Fruit fly (Drosophila melanogaster): ENCODE data around the gene Nuak.

DNA sequence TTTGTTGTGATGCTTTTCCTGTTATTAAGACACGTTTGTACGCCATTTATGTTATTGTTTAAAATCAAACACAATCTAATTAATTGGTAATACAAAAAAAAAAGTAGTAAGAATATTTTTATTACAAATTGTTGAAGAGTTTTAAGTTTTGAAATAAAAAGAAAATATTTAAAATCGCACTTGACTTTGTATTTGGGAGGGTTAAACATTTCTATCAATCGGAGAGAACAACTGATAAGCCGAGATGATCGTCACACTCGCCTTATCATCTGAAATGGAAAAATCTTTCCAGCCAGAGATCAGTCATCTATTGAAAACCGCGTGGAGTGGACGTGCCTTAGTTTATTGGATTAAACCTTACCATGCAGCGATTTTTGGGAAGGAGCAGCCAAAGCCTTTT is 12.9 kb upstream of the Nuak start, which contains the start of gene CG3999:
- no peak for TF ChIP-seq CTCF (optimal IDR thresholded peaks at IDR 0.05)
- no peak for TF ChIP-seq CG8478 (optimal IDR thresholded peaks at IDR 0.05)
